Fruit fly (Drosophila melanogaster): ENCODE results near the gene Axud1.

Axud1 gene

DNA sequence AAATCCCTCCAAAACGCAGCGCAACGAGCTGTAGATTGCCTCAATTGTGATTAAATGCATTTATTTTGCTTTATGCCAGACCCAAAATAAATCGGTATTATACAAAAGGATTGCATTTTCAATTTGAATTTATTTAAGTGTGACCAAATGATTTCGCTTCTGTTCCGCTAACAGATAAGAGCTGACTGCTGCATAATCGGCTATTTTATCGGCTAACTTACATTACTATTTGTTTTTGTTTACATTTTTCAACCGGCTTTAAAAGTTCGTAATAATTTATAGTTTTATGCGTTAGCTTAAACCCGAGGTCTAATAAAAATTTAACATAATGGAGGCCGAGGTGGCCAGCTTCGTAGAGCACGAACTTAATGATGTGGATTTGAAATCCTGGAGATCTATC is 17.8 kb downstream of the Axud1 start, which contains the start of gene PIG-Wa (continued):
- TF ChIP-seq CG9797 (GFP tag; optimal IDR thresholded peaks at IDR 0.05) (peak; percentile 19), lbe (GFP tag; optimal IDR thresholded peaks at IDR 0.05) (no peak), pita (GFP tag; optimal IDR thresholded peaks at IDR 0.05) (no peak), pho (GFP tag; optimal IDR thresholded peaks at IDR 0.05) (no peak), h (optimal IDR thresholded peaks at IDR 0.05) (no peak), Adf1 (GFP tag; IDR thresholded peaks at IDR 0.05) (no peak), CG10565 (GFP tag; optimal IDR thresholded peaks at IDR 0.05) (no peak), CG2875 (GFP tag; optimal IDR thresholded peaks at IDR 0.05) (no peak), CG31441 (GFP tag; IDR thresholded peaks at IDR 0.05) (no peak), ewg (GFP tag; optimal IDR thresholded peaks at IDR 0.05) (no peak), CG5953 (GFP tag; IDR thresholded peaks at IDR 0.05) (no peak), TFAM (GFP tag; optimal IDR thresholded peaks at IDR 0.05) (no peak), Spps (tag; optimal IDR thresholded peaks at IDR 0.05) (no peak), sqz (GFP tag; optimal IDR thresholded peaks at IDR 0.05) (no peak), dmrt11E (tag; optimal IDR thresholded peaks at IDR 0.05) (no peak), Six4 (GFP tag; optimal IDR thresholded peaks at IDR 0.05) (no peak), tll (GFP tag; optimal IDR thresholded peaks at IDR 0.05) (no peak), CG2199 (GFP tag; IDR thresholded peaks at IDR 0.05) (no peak), CG13424 (tag; optimal IDR thresholded peaks at IDR 0.05) (no peak), CG43689 (GFP tag; IDR thresholded peaks at IDR 0.05) (no peak), lab (GFP tag; optimal IDR thresholded peaks at IDR 0.05) (no peak), CG8290 (GFP tag; optimal IDR thresholded peaks at IDR 0.05) (no peak), CG8290 (tag; optimal IDR thresholded peaks at IDR 0.05) (peak in 1 of 2 experiments; percentile 18), slbo (GFP tag; IDR thresholded peaks at IDR 0.05) (no peak), zen (tag; optimal IDR thresholded peaks at IDR 0.05) (no peak), Max (GFP tag; optimal IDR thresholded peaks at IDR 0.05) (no peak), Tbp (GFP tag; optimal IDR thresholded peaks at IDR 0.05) (no peak), hbn (GFP tag; IDR thresholded peaks at IDR 0.05; ENCODE audit: partially characterized antibody) (no peak), Doc2 (GFP tag; IDR thresholded peaks at IDR 0.05) (no peak), Dref (GFP tag; IDR thresholded peaks at IDR 0.05) (peak; percentile 86), esg (GFP tag; conservative IDR thresholded peaks at IDR 0.05) (no peak), Gug (GFP tag; IDR thresholded peaks at IDR 0.05) (no peak), Dll (GFP tag; IDR thresholded peaks at IDR 0.05; ENCODE audit: partially characterized antibody) (0 out of 4 replicates have a peak, but pooled peaks have one; percentile 17), Dad (GFP tag; optimal IDR thresholded peaks at IDR 0.05) (no peak), Lim3 (GFP tag; IDR thresholded peaks at IDR 0.05) (no peak), klu (GFP tag; IDR thresholded peaks at IDR 0.05) (no peak), CG16863 (GFP tag; optimal IDR thresholded peaks at IDR 0.05) (no peak)

- TF ChIP-seq ewg (GFP tag; optimal IDR thresholded peaks at IDR 0.05) (no peak), CG10209 (GFP tag; optimal IDR thresholded peaks at IDR 0.05) (no peak), nerfin-2 (GFP tag; IDR thresholded peaks at IDR 0.05; ENCODE audit: partially characterized antibody) (no peak)
Observed at dm6 chr2L:2385692-2386091, 20.5 kb downstream of the Axud1 start, which contains the start of gene CG3557. CG3557 (minus strand) TSS chr2L:2385792.

DNA sequence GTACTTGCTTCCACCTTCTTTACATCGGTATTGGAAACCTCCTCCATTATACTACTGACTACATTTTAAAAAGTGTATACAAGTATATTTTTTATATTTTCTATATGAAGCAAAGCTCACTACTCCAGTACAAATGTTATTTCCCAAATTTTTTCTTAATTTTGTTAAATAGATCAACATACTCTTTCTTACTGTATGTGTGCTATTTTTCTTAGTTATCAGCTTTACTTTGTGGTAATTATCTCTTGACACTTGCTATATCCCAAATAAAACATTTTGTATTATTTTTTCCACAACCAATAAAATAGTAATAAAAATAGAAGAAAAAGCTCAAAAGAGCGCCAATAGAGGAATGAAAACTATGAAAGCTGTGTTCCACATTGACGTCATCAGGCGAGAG is 25.4 kb downstream of the Axud1 start, which contains the start of gene CG43750:
TSS of gene CG43750 (minus strand) at position 101 of the 400 bp plus-strand sequence.
- no peak for TF ChIP-seq Ets97D (GFP tag; optimal IDR thresholded peaks at IDR 0.05)
- no peak for TF ChIP-seq CG11560 (tag; IDR thresholded peaks at IDR 0.05)
- TF ChIP-seq CG33213 (GFP tag; optimal IDR thresholded peaks at IDR 0.05), result no peak
- no peak for TF ChIP-seq CG13287 (GFP tag; IDR thresholded peaks at IDR 0.05; ENCODE audit: partially characterized antibody)
- TF ChIP-seq cato (GFP tag; optimal IDR thresholded peaks at IDR 0.05; ENCODE audit: borderline replicate concordance), result no peak
- no peak for TF ChIP-seq HLH3B (GFP tag; IDR thresholded peaks at IDR 0.05)
- no peak for TF ChIP-seq CG10431 (GFP tag; optimal IDR thresholded peaks at IDR 0.05)
- TF ChIP-seq Tbp (GFP tag; optimal IDR thresholded peaks at IDR 0.05), result no peak
- TF ChIP-seq Rx (GFP tag; IDR thresholded peaks at IDR 0.05), result no peak
- no peak for TF ChIP-seq Hr3 (GFP tag; optimal IDR thresholded peaks at IDR 0.05)
- no peak for TF ChIP-seq aop (GFP tag; IDR thresholded peaks at IDR 0.05)
- no peak for TF ChIP-seq gcm2 (GFP tag; optimal IDR thresholded peaks at IDR 0.05)
- TF ChIP-seq Dfd (GFP tag; optimal IDR thresholded peaks at IDR 0.05), result no peak

Measured in whole organism, embryonic.